Worm (Caenorhabditis elegans): Measurements from ENCODE around the gene F53C3.4.

F53C3.4 gene

DNA sequence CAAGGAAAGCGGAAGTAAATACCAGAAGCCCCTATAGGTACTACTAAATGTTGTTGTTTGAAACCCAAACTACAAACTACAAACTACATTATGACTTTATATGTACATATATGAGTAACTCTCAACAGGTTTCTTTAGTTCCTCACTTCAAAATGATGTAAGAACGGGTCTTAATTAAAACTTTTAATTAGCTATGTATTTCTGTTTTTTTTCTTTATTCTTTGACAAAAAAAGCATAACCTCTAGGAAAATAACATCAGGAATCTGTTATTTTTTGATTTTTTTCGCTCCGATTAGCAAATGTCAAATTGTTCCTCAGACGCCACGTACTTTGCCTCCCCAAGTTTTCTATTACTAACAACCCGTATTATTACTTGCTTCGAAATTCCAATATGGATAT is 22.9 kb upstream of the F53C3.4 start, which contains the start of gene srh-250:
Gene srh-250, plus strand, starts transcription at position 301 of the 400 bp plus-strand sequence.
- TF ChIP-seq ets-7 (tag; optimal IDR thresholded peaks at IDR 0.05) = no peak
- TF ChIP-seq tra-4 (tag; optimal IDR thresholded peaks at IDR 0.05) = no peak
- TF ChIP-seq hnd-1 (tag; optimal IDR thresholded peaks at IDR 0.05) = no peak

DNA sequence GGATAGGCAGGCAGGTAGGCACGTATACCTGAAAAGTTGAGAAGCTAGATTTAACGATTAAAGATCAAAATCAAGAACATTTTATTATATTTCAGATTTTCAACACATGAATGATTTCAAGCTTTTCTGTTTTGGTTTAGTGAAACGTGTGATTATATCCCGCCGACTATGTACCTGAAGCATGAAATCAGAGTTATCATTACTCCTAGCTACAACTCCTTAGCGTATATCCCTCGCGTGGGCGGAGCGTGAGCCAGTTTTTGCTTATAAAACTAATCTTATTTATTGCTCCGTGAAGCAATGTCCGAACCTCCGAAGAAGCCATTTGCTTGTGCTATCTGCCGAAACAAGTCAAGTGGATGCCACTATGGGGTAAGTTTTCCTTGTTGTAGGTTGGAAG is 21.3 kb upstream of the F53C3.4 start, which contains the start of gene nhr-166:
Gene nhr-166, plus strand, starts transcription at position 301 of the 400 bp plus-strand sequence.
- TF ChIP-seq ama-1 (optimal IDR thresholded peaks at IDR 0.05) (no peak), B0310.2 (tag; optimal IDR thresholded peaks at IDR 0.05) (no peak), hmg-4 (GFP tag; optimal IDR thresholded peaks at IDR 0.05) (no peak), tra-4 (tag; optimal IDR thresholded peaks at IDR 0.05) (no peak), ets-7 (tag; optimal IDR thresholded peaks at IDR 0.05) (no peak), F13C5.2 (tag; optimal IDR thresholded peaks at IDR 0.05) (no peak), pes-1 (GFP tag; IDR thresholded peaks at IDR 0.05) (no peak), tbx-11 (GFP tag; IDR thresholded peaks at IDR 0.05) (no peak), flt-1 (GFP tag; IDR thresholded peaks at IDR 0.05) (no peak), scrt-1 (GFP tag; IDR thresholded peaks at IDR 0.05) (no peak), tbx-37 (GFP tag; conservative IDR thresholded peaks at IDR 0.05) (no peak), ceh-13 (GFP tag; optimal IDR thresholded peaks at IDR 0.05) (no peak), hnd-1 (tag; optimal IDR thresholded peaks at IDR 0.05) (no peak), hmbx-1 (tag; optimal IDR thresholded peaks at IDR 0.05) (no peak), aly-1 (tag; optimal IDR thresholded peaks at IDR 0.05) (no peak), ceh-36 (tag; optimal IDR thresholded peaks at IDR 0.05) (no peak), sea-1 (GFP tag; conservative IDR thresholded peaks at IDR 0.05) (no peak)

DNA sequence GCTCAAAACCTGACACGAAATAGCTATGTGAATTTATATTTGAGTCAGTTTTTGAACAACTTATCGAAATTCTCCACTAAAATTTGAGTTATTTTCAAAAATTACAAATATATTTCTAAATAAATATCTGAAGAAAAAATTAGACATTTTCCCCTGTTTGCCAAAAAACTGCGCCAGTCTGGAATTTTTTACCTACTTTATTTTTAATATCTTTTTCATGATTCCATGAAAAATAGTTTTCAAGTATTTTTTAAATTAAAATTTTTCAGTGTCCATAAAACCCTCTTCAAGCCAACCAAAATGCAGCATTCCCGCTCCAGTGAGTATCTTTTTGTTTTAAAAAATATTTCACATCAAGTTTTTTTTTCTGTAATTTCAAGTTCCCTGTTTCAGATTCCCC is 10.1 kb upstream of the F53C3.4 start, which contains the start of gene F53C3.8:
Gene F53C3.8, plus strand, starts transcription at position 301 of the 400 bp plus-strand sequence.
- TF ChIP-seq aly-1 (tag; optimal IDR thresholded peaks at IDR 0.05) (no peak), flt-1 (GFP tag; IDR thresholded peaks at IDR 0.05) (no peak), ets-7 (tag; optimal IDR thresholded peaks at IDR 0.05) (no peak), pes-1 (GFP tag; IDR thresholded peaks at IDR 0.05) (no peak), ama-1 (optimal IDR thresholded peaks at IDR 0.05) (no peak), hmg-4 (GFP tag; optimal IDR thresholded peaks at IDR 0.05) (no peak)

DNA sequence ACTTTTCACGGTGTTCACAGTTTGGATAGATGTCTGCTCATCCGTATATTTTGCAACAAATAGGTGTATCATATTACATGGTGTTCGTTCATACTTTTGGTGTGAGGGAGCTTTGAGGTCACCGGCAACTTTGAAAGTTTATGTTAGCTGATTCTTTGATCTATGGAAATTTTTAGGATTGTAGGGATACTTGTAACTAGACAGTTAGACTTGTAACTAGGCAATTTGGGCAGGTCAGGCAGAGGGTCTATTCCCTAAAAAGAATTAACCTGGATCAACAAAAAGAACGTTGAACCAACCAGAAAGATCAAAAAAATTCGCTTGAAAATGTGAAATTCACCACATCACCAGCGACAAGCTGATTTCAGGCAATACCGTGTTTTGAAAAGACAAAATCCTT is 7.3 kb upstream of the F53C3.4 start:
- TF ChIP-seq F13C5.2 (tag; optimal IDR thresholded peaks at IDR 0.05) (no peak), aly-1 (tag; optimal IDR thresholded peaks at IDR 0.05) (no peak), tbx-11 (GFP tag; IDR thresholded peaks at IDR 0.05) (no peak), ceh-36 (tag; optimal IDR thresholded peaks at IDR 0.05) (no peak), ceh-13 (GFP tag; optimal IDR thresholded peaks at IDR 0.05) (no peak), ama-1 (optimal IDR thresholded peaks at IDR 0.05) (no peak), hmg-4 (GFP tag; optimal IDR thresholded peaks at IDR 0.05) (no peak)

DNA sequence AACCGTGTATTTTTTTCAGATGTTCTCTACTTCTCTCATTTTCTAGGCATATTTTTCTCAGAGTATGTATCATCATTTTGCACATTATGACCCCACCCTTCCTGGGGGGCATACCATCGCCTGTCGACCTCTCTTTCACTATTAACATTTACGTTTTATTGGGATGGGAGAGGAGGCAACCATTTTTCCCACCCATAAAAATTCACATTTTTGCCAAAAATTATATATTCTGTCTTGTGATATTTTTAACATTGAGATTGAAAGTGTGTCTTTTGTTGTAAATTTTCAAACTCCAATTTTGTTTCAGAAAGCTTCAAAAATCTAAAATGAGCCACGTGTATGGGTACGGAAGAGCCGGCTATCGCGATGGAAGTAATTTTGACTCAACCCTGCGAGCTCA is 6.5 kb upstream of the F53C3.4 start, which contains the start of gene F53C3.7:
Gene F53C3.7, plus strand, starts transcription at position 301 of the 400 bp plus-strand sequence.
- no peak for TF ChIP-seq tbx-11 (GFP tag; IDR thresholded peaks at IDR 0.05)

DNA sequence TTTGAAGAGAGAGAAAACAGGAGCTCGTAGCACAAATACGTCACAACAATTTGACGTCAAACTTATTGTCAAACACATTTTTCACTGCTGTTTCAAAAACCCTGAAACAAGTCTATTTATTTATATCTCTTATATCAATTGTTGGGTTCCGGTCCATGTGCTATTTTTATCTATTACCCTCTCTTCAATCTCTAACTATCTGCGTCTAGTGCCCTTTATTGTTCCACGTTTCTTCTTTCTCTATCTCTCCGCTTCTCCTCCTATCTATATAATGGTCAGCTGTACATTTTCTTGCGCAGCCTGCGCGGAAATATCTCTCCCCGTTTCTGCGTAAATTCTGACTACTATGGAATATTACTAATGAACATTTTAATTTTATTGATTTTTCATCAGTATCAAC is 4.3 kb upstream of the F53C3.4 start:
- TF ChIP-seq flt-1 (GFP tag; IDR thresholded peaks at IDR 0.05) (no peak), F13C5.2 (tag; optimal IDR thresholded peaks at IDR 0.05) (peak; percentile 25), B0310.2 (tag; optimal IDR thresholded peaks at IDR 0.05) (no peak)

DNA sequence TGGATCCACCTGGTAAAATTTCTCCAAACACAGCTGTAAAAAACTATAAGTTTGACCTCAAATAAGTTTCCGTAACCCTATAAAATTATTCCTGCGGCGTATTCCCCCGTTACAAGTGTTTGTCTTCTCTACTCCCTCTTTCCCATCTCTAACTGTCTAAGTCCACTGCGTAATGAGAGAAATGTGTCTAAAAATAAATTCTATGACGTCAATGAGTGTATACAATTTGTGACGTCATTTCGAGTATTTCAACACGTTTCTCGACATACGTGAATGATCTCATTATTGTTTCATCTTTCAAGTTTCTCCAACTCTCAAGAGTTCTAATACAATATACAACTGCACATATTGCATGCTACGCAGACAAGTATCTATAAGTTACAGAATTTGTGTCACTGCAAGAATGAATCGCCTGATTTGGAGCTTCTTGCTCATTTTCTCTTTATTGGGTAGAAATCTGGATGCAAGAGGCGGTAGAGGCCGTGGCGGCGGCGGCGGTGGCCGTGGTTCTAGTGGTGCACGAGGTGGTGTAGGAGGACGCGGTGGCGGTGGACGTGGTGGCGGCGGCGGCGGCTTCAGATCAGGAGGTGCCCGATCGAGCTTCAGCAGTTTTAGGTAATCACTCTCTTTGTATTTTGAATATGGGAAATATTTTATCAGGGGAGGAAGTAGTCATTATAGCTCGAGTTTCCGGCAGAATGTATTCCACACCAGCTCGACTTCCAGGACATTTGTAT is 3.3 kb upstream of the F53C3.4 start, which contains the start of gene F53C3.6:
Gene F53C3.6, plus strand, starts transcription at position 385 of the 737 bp plus-strand sequence.
- no peak for TF ChIP-seq tra-4 (tag; optimal IDR thresholded peaks at IDR 0.05)
- no peak for TF ChIP-seq ama-1 (optimal IDR thresholded peaks at IDR 0.05)
- no peak for TF ChIP-seq tbx-11 (GFP tag; IDR thresholded peaks at IDR 0.05)
- TF ChIP-seq hmg-4 (GFP tag; optimal IDR thresholded peaks at IDR 0.05) = no peak
- TF ChIP-seq F13C5.2 (tag; optimal IDR thresholded peaks at IDR 0.05) = no peak

DNA sequence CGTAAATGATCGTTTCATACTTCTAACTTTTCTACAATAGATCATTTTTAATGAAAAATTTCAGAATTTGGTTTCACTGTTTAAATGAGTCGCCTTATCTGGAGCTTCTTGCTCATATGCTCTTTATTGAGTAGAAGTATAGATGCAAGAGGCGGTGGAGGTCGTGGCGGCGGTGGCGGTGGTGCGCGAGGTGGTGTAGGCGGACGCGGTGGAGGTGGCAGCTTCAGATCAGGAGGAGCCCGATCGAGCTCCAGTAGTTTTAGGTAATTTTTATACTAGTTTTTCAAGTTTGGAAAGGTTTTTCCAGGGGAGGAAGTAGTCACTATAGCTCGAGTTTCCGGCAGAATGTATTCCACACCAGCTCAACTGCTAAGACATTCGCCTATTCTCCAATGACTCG is 1.6 kb downstream of the F53C3.4 start, which contains the start of gene F53C3.3:
Gene F53C3.3, plus strand, starts transcription at position 59 of the 400 bp plus-strand sequence.
- TF ChIP-seq aly-1 (tag; optimal IDR thresholded peaks at IDR 0.05) (no peak), ceh-36 (tag; optimal IDR thresholded peaks at IDR 0.05) (no peak), F13C5.2 (tag; optimal IDR thresholded peaks at IDR 0.05) (no peak), B0310.2 (tag; optimal IDR thresholded peaks at IDR 0.05) (no peak), tbx-37 (GFP tag; conservative IDR thresholded peaks at IDR 0.05) (no peak), ama-1 (optimal IDR thresholded peaks at IDR 0.05) (no peak), hmg-4 (GFP tag; optimal IDR thresholded peaks at IDR 0.05) (no peak), tbx-11 (GFP tag; IDR thresholded peaks at IDR 0.05) (no peak), sea-1 (GFP tag; conservative IDR thresholded peaks at IDR 0.05) (no peak), hmbx-1 (tag; optimal IDR thresholded peaks at IDR 0.05) (no peak), hnd-1 (tag; optimal IDR thresholded peaks at IDR 0.05) (no peak), tra-4 (tag; optimal IDR thresholded peaks at IDR 0.05) (no peak), pes-1 (GFP tag; IDR thresholded peaks at IDR 0.05) (no peak), scrt-1 (GFP tag; IDR thresholded peaks at IDR 0.05) (no peak), ceh-13 (GFP tag; optimal IDR thresholded peaks at IDR 0.05) (no peak)

All from whole organism, early embryonic.